Worm (Caenorhabditis elegans): ENCODE data around the gene F32D1.11.

Gene F32D1.11

DNA sequence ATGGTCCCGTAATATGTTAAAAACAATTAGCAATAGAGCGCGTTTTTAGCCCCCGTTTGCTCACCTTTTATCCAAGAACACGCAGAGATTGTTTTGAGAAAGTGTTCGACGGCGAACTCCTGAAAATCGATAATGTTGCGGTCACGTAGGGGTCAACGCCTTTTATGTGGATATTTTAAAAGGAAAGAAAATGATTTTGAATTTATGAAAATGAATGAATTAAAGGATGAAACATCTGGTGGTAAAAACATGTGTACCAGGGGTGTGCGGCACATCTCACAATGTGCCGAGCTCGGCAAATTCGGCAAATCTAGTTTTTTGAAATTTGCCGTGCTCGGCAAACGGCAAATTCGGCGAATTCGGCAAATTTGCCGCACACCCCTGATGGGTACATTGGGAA lies 33.8 kb upstream of the F32D1.11 start, which contains the start of gene F13A2.4:
Gene F13A2.4 (minus strand): TSS at position 101 of the 400 bp plus-strand sequence.
- TF ChIP-seq him-1 (tag; optimal IDR thresholded peaks at IDR 0.05) (no peak), sea-2 (GFP tag; IDR thresholded peaks at IDR 0.05) (no peak), hlh-12 (tag; optimal IDR thresholded peaks at IDR 0.05) (no peak), nhr-80 (tag; optimal IDR thresholded peaks at IDR 0.05) (no peak), ccch-3 (GFP tag; optimal IDR thresholded peaks at IDR 0.05) (no peak), aptf-3 (GFP tag; IDR thresholded peaks at IDR 0.05) (no peak), ama-1 (optimal IDR thresholded peaks at IDR 0.05) (no peak), ama-1 (GFP tag; optimal IDR thresholded peaks at IDR 0.05) (no peak), T07F8.4 (tag; optimal IDR thresholded peaks at IDR 0.05) (no peak), egl-44 (GFP tag; IDR thresholded peaks at IDR 0.05) (no peak), bed-1 (GFP tag; IDR thresholded peaks at IDR 0.05) (no peak), madf-3 (GFP tag; IDR thresholded peaks at IDR 0.05) (no peak), Y53F4B.3 (GFP tag; IDR thresholded peaks at IDR 0.05) (no peak)

DNA sequence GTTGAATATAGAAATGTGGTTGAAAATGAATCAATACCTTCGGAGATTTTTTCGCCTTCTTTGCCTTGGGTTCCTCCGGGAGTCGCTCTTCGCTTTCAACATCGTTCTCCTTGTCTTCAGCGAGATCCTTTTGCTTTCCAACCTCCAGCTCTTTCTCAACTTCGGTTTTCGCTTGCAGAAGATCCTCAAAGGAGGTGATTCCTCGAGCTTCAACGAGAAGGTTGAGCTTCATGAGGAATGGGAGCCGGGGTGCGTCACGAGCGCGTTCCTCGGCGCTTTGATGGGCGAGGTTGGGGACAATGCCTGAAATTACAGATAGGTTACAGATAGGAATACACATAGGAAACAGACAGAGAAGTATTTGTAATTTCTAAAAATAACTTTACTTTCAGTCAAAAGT lies 32.5 kb upstream of the F32D1.11 start:
- TF ChIP-seq zfh-2 (GFP tag; conservative IDR thresholded peaks at IDR 0.05) = peak; percentile 65
- TF ChIP-seq nhr-27 (tag; optimal IDR thresholded peaks at IDR 0.05) = no peak

DNA sequence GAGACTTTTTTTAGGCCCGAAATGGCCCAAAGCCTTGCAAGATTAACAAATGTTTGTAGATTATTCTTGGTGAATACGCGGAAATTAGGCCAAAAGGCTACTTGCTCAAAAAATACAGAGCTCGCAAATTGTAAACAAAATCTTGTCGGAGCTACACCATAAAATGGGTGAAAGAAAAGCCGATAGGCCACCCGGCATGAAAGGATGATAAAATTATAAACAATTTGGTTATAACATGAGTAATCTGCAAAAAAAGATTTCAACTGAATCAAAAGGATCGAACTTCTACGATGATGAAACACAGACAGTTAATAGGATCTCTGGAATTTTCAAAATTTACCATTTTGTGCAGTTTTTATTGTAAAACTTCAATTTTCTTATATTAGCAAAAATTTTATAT lies 31.8 kb upstream of the F32D1.11 start:
- TF ChIP-seq tlf-1 (GFP tag; optimal IDR thresholded peaks at IDR 0.05) = no peak
- TF ChIP-seq F39B2.1 (GFP tag; IDR thresholded peaks at IDR 0.05) = no peak
- no peak for TF ChIP-seq lin-26 (GFP tag; IDR thresholded peaks at IDR 0.05)

DNA sequence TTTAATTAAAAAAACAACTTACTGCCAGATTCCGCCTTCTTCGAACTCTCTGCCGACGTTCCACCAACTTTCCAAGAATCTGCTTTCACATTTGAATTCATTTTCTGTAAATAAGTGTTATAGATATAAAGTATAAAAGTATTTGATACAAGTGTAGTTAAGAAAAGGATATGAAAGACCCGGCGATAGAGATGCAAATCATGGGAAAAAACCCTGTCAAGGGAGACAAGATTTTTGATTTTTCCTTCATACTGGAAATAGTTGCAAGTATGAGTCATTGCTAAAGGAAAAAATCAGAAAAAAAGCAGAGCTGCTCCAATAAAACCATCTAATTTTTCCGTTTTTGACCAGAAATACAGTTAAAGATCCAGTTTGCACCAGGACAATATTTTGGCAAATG lies 29.9 kb upstream of the F32D1.11 start, which contains the start of gene F13A2.3:
Gene F13A2.3 (minus strand): TSS at position 101 of the 400 bp plus-strand sequence.
- TF ChIP-seq snpc-4 (GFP tag; optimal IDR thresholded peaks at IDR 0.05) (no peak), snpc-4 (tag; optimal IDR thresholded peaks at IDR 0.05) (no peak), F39B2.1 (GFP tag; IDR thresholded peaks at IDR 0.05) (no peak), nhr-80 (tag; optimal IDR thresholded peaks at IDR 0.05) (no peak), die-1 (tag; optimal IDR thresholded peaks at IDR 0.05) (no peak), ztf-18 (tag; optimal IDR thresholded peaks at IDR 0.05) (no peak), akir-1 (GFP tag; optimal IDR thresholded peaks at IDR 0.05) (no peak), madf-10 (tag; optimal IDR thresholded peaks at IDR 0.05) (no peak), ztf-25 (GFP tag; IDR thresholded peaks at IDR 0.05) (no peak), dpff-1 (tag; optimal IDR thresholded peaks at IDR 0.05) (no peak), F33H1.4 (GFP tag; IDR thresholded peaks at IDR 0.05) (no peak), bed-2 (GFP tag; IDR thresholded peaks at IDR 0.05) (no peak), B0035.1 (tag; optimal IDR thresholded peaks at IDR 0.05) (no peak), efl-1 (GFP tag; optimal IDR thresholded peaks at IDR 0.05) (no peak), ztf-28 (GFP tag; IDR thresholded peaks at IDR 0.05) (no peak), nhr-120 (GFP tag; IDR thresholded peaks at IDR 0.05) (no peak), tbp1 (GFP tag; optimal IDR thresholded peaks at IDR 0.05) (no peak)

DNA sequence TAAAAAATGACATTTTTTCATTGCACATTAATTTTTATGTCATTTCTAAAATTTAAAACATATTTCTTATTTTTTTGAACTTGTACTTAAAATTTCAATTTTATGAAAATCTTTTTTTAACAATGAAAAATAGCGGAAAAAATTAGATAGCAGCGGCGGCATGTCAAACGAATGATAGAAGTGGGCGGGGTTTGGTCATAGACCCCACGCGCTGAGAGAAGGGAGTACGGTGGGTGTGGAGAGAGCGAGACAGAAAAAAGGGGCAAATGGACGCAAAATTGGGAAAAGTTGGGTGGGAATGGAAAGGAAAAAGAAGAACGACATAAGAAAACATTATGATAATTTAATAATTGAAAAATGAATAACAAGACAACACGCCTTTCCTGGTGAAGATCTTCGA lies 21.6 kb upstream of the F32D1.11 start:
- TF ChIP-seq mes-4 (tag; optimal IDR thresholded peaks at IDR 0.05) (no peak), mel-28 (tag; optimal IDR thresholded peaks at IDR 0.05; ENCODE audit: borderline replicate concordance) (no peak), nhr-27 (tag; optimal IDR thresholded peaks at IDR 0.05) (no peak), xnd-1 (tag; optimal IDR thresholded peaks at IDR 0.05) (no peak), bed-1 (GFP tag; IDR thresholded peaks at IDR 0.05) (no peak), dpff-1 (tag; optimal IDR thresholded peaks at IDR 0.05) (no peak), lag-1 (GFP tag; IDR thresholded peaks at IDR 0.05) (no peak), lir-1 (GFP tag; conservative IDR thresholded peaks at IDR 0.05) (no peak), aptf-3 (GFP tag; IDR thresholded peaks at IDR 0.05) (no peak), attf-5 (GFP tag; optimal IDR thresholded peaks at IDR 0.05) (no peak), egl-44 (GFP tag; IDR thresholded peaks at IDR 0.05) (no peak), ztf-18 (tag; optimal IDR thresholded peaks at IDR 0.05) (no peak), ceh-58 (GFP tag; IDR thresholded peaks at IDR 0.05) (no peak), hlh-12 (tag; optimal IDR thresholded peaks at IDR 0.05) (no peak), lin-54 (GFP tag; optimal IDR thresholded peaks at IDR 0.05) (no peak), Y56A3A.18 (GFP tag; IDR thresholded peaks at IDR 0.05) (no peak), ceh-100 (GFP tag; IDR thresholded peaks at IDR 0.05) (no peak)
